Worm (Caenorhabditis elegans): ENCODE data around the gene srd-54.

Gene srd-54

DNA sequence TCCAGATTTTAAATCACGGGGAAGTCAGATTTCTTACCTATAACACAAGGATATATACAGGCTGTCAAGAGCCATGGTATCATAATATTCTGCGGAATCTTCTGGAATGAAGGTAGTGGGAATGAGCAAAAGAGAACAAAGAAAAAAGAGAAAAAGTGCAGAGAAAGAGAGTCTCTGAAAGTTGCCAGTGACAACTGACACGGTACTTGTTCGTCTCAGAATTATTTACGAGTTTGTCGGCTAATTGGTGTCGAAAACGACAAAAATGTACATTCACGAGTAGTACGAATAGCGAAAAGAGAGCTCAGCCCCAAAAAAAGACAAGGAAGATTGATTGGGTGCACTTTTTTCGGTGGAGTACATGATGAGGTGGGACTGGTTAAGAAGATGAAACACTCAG lies 50.6 kb downstream of the srd-54 start, which contains the start of gene cah-2:
Gene cah-2 (minus strand): TSS at position 101 of the 400 bp plus-strand sequence.
- TF ChIP-seq tbx-37 (GFP tag; conservative IDR thresholded peaks at IDR 0.05) (no peak), ama-1 (optimal IDR thresholded peaks at IDR 0.05) (no peak)

All from whole organism, early embryonic.